Fruit fly (Drosophila melanogaster) whole organism, wandering third instar larva: ENCODE data around the gene rgn.

Source experiments
- Abd-B ChIP-seq: fragments of >200 bp; optimal IDR thresholded peaks from 2 replicates; lab custom pipeline; 2017; ENCODE audit warnings: missing biosample characterization, missing genetic modification characterization
- CG32264 ChIP-seq: fragments of 200-800 bp; sonication (Bioruptor generic); optimal IDR thresholded peaks from 2 replicates; lab custom pipeline; 2016; ENCODE audit warnings: missing biosample characterization, missing genetic modification characterization
- CG9705 ChIP-seq: fragments of 200-800 bp; sonication (Bioruptor generic); optimal IDR thresholded peaks from 2 replicates; lab custom pipeline; 2018; ENCODE audit warnings: missing biosample characterization, mild to moderate bottlenecking, missing genetic modification characterization
- CrebA ChIP-seq: fragments of 200-800 bp; sonication (Bioruptor generic); optimal IDR thresholded peaks from 2 replicates; lab custom pipeline; 2016; ENCODE audit warnings: missing biosample characterization, mild to moderate bottlenecking, missing genetic modification characterization, borderline replicate concordance
- Dfd ChIP-seq: fragments of >200 bp; optimal IDR thresholded peaks from 2 replicates; lab custom pipeline; 2017; ENCODE audit warnings: missing biosample characterization, missing genetic modification characterization
- Dif ChIP-seq: fragments of 200-275, 200-300 bp; sonication (Bioruptor generic); optimal IDR thresholded peaks from 2 replicates; lab custom pipeline; 2018; ENCODE audit warnings: missing biosample characterization, missing genetic modification characterization; ENCODE audit not compliant: partially characterized antibody
- GATAd ChIP-seq: sonication (Bioruptor generic); optimal IDR thresholded peaks from 2 replicates; lab custom pipeline; 2016; ENCODE audit warnings: missing biosample characterization, missing genetic modification characterization
- HLH106 ChIP-seq: fragments of 200-800 bp; optimal IDR thresholded peaks from 3 replicates; lab custom pipeline; 2019; ENCODE audit warnings: missing biosample characterization, mild to moderate bottlenecking, missing genetic modification characterization, moderate library complexity
- Hr78 ChIP-seq: fragments of >200 bp; optimal IDR thresholded peaks from 2 replicates; lab custom pipeline; 2017; ENCODE audit warnings: missing biosample characterization, missing genetic modification characterization
- Hr83 ChIP-seq: fragments of 200-300 bp; sonication (Bioruptor generic); optimal IDR thresholded peaks from 2 replicates; lab custom pipeline; 2016; ENCODE audit warnings: missing biosample characterization, mild to moderate bottlenecking, missing genetic modification characterization, moderate library complexity; ENCODE audit not compliant: poor library complexity, severe bottlenecking
- Jra ChIP-seq: sonication (Bioruptor generic); optimal IDR thresholded peaks from 2 replicates; lab custom pipeline; 2016; ENCODE audit warnings: missing biosample characterization, missing genetic modification characterization
- Mio ChIP-seq: sonication (Bioruptor generic); optimal IDR thresholded peaks from 2 replicates; lab custom pipeline; 2016; ENCODE audit warnings: missing biosample characterization, missing genetic modification characterization
- Myc ChIP-seq: fragments of >200 bp; optimal IDR thresholded peaks from 2 replicates; lab custom pipeline; 2017
- N ChIP-seq: fragments of >200 bp; optimal IDR thresholded peaks from 2 replicates; lab custom pipeline; 2018; ENCODE audit warnings: missing biosample characterization, missing external identifiers, missing genetic modification characterization
- OdsH ChIP-seq: fragments of 200-800 bp; sonication (Bioruptor generic); optimal IDR thresholded peaks from 2 replicates; lab custom pipeline; 2016; ENCODE audit warnings: missing biosample characterization, mild to moderate bottlenecking, missing genetic modification characterization
- Rel ChIP-seq, 2 experiments: fragments of 200-800 bp; sonication (Bioruptor generic) in 1 of 2; optimal IDR thresholded peaks; 2 replicates in 1 of 2; 3 replicates in 1 of 2; lab custom pipeline; 2016 to 2019; ENCODE audit warnings: mild to moderate bottlenecking in 2 of 2, missing biosample characterization in 2 of 2, missing genetic modification characterization in 2 of 2, moderate library complexity in 1 of 2
- Sp1 ChIP-seq: fragments of 200-800 bp; sonication (Bioruptor generic); optimal IDR thresholded peaks from 3 replicates; lab custom pipeline; 2019; ENCODE audit warnings: missing biosample characterization, mild to moderate bottlenecking, missing genetic modification characterization, moderate library complexity
- Vsx2 ChIP-seq: fragments of 200-300, 225-300 bp; sonication (Bioruptor generic); optimal IDR thresholded peaks from 2 replicates; lab custom pipeline; 2018; ENCODE audit warnings: missing biosample characterization, missing genetic modification characterization; ENCODE audit not compliant: partially characterized antibody
- br ChIP-seq: fragments of 200-800 bp; sonication (Bioruptor generic); optimal IDR thresholded peaks from 2 replicates; lab custom pipeline; 2016; ENCODE audit warnings: missing biosample characterization, missing genetic modification characterization
- dl ChIP-seq, 2 experiments: fragments of 175-275, 200-275 bp in 1 of 2; fragments of 200-275 bp in 1 of 2; sonication (Bioruptor generic); optimal IDR thresholded peaks; lab custom pipeline; 2018; ENCODE audit warnings: mild to moderate bottlenecking in 2 of 2, missing biosample characterization in 2 of 2, missing genetic modification characterization in 2 of 2, moderate library complexity in 2 of 2; ENCODE audit not compliant: partially characterized antibody in 2 of 2, insufficient read depth in 1 of 2
- dmrt93B ChIP-seq: fragments of 200-800 bp; sonication (Bioruptor generic); optimal IDR thresholded peaks from 2 replicates; lab custom pipeline; 2018; ENCODE audit warnings: missing biosample characterization, mild to moderate bottlenecking, missing genetic modification characterization
- dsf ChIP-seq: sonication (Bioruptor generic); optimal IDR thresholded peaks from 2 replicates; lab custom pipeline; 2016; ENCODE audit warnings: missing biosample characterization, missing genetic modification characterization, borderline replicate concordance
- ey ChIP-seq: fragments of 200-800 bp; sonication (Bioruptor generic); optimal IDR thresholded peaks from 2 replicates; lab custom pipeline; 2016; ENCODE audit warnings: missing biosample characterization, missing genetic modification characterization
- foxo ChIP-seq, 2 experiments: fragments of 200-800 bp; sonication (Bioruptor generic); optimal IDR thresholded peaks; 2 replicates in 1 of 2; 3 replicates in 1 of 2; lab custom pipeline; 2016 to 2017; ENCODE audit warnings: missing biosample characterization in 2 of 2, missing genetic modification characterization in 2 of 2
- h ChIP-seq: fragments of 200-800 bp; sonication (Bioruptor generic); optimal IDR thresholded peaks from 3 replicates; lab custom pipeline; 2016; ENCODE audit warnings: missing biosample characterization, mild to moderate bottlenecking, missing genetic modification characterization
- jim ChIP-seq: fragments of 175-275, 200-325 bp; sonication (Bioruptor generic); optimal IDR thresholded peaks from 2 replicates; lab custom pipeline; 2016; ENCODE audit warnings: missing biosample characterization, mild to moderate bottlenecking, missing genetic modification characterization
- rgr ChIP-seq: fragments of 200-800 bp; sonication (Bioruptor generic); optimal IDR thresholded peaks from 3 replicates; lab custom pipeline; 2016; ENCODE audit warnings: missing biosample characterization, mild to moderate bottlenecking, missing genetic modification characterization
- sage ChIP-seq: fragments of 200-800 bp; sonication (Bioruptor generic); optimal IDR thresholded peaks from 2 replicates; lab custom pipeline; 2016; ENCODE audit warnings: missing biosample characterization, mild to moderate bottlenecking, missing genetic modification characterization
- tai ChIP-seq: sonication (Bioruptor generic); optimal IDR thresholded peaks from 2 replicates; lab custom pipeline; 2016; ENCODE audit warnings: missing biosample characterization, missing genetic modification characterization
- usp ChIP-seq: fragments of >200 bp; optimal IDR thresholded peaks from 2 replicates; lab custom pipeline; 2017; ENCODE audit warnings: missing biosample characterization, missing genetic modification characterization

The rgn gene

DNA sequence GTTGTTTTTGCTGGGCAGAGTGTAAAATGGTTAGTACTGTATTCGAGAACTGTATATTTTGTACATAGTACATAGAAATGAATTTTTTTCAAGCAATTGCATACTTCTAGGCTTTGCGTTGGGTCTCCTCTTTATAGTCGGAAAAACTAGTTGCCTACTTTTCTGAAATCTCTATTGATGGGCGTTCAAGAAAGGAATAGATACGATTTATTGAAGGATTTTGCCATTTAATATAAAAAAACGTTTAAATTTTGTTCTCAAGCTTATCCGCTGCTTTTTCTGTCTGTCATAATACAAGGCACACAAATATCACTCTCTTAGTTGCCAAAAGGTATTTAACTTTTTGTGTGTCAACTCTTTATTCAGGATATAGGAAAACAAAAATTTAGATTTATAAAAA is 22.4 kb upstream of the rgn start, which contains the start of gene CG32440:
Gene CG32440, plus strand, starts transcription at position 301 of the 400 bp plus-strand sequence.
- TF ChIP-seq Hr78 (no peak), Abd-B (no peak), tai (GFP tag; lab: Kevin White, UChicago) (no peak), Myc (peak; percentile 29), HLH106 (tag; lab: Kevin White, UChicago) (no peak), CrebA (GFP tag; lab: Kevin White, UChicago) (no peak), GATAd (GFP tag; lab: Kevin White, UChicago) (no peak), OdsH (GFP tag; lab: Kevin White, UChicago) (no peak), dmrt93B (GFP tag; lab: Kevin White, UChicago) (no peak), N (GFP tag; lab: Kevin White, UChicago) (peak; percentile 1), sage (GFP tag; lab: Kevin White, UChicago) (no peak), Dif (GFP tag; lab: Kevin White, UChicago) (no peak), jim (GFP tag; lab: Kevin White, UChicago) (no peak), CG9705 (GFP tag; lab: Kevin White, UChicago) (no peak)
- TF ChIP-seq, all 38 proteins: peak for 2

DNA sequence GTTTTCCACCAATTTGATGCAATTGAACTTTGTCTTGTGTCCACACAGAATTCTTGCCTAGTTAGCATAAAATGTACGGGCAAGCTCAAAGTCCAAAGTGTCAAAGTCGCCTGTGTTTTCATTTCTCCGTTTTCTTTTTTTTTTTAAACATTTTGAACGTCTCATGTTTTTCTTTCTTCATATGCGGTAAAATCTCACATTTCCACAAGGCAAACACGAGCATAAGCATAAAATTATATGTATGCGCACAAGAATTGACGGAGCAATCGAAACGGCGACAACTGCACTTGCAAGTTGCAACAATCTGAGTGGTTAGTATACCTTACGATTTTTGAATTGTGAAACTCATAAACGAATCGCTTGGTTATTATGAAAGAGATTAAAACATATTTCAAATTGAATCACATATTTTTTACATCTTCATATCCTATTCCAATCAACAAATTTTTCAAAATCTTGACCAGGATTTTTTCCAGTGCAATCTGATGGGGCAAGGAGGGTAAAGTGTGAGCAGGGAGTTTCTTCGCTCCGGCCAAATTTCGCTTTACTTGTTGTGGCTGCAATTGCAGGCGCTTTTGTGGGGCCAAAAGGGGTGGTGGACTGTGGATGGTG is 18.3 kb upstream of the rgn start:
- no peak for TF ChIP-seq CG32264 (GFP tag; lab: Kevin White, UChicago)
- TF ChIP-seq dl (GFP tag; optimal IDR thresholded peaks at IDR 0.05; lab: Kevin White, UChicago; ENCODE audit: insufficient read depth in 1 of 2, partially characterized antibody in 2 of 2), result no peak
- TF ChIP-seq Jra, result no peak
- TF ChIP-seq jim (GFP tag; lab: Kevin White, UChicago), result no peak
- TF ChIP-seq Rel (GFP tag; optimal IDR thresholded peaks at IDR 0.05; lab: Kevin White, UChicago), result no peak
- no peak for TF ChIP-seq Rel (tag; optimal IDR thresholded peaks at IDR 0.05; lab: Kevin White, UChicago)
- TF ChIP-seq GATAd (GFP tag; lab: Kevin White, UChicago), result no peak
- no peak for TF ChIP-seq CG9705 (GFP tag; lab: Kevin White, UChicago)
- no peak for TF ChIP-seq Hr83
- no peak for TF ChIP-seq Sp1 (GFP tag; lab: Kevin White, UChicago)
- no peak for TF ChIP-seq Vsx2 (GFP tag; lab: Kevin White, UChicago)
- TF ChIP-seq Myc, result no peak
- TF ChIP-seq Dif (GFP tag; lab: Kevin White, UChicago), result no peak
- TF ChIP-seq sage (GFP tag; lab: Kevin White, UChicago), result no peak
- TF ChIP-seq Mio (GFP tag; lab: Kevin White, UChicago), result no peak
- no peak for TF ChIP-seq Dfd (GFP tag; lab: Kevin White, UChicago)
- TF ChIP-seq dmrt93B (GFP tag; lab: Kevin White, UChicago), result no peak
- no peak for TF ChIP-seq rgr (GFP tag; lab: Kevin White, UChicago)
- TF ChIP-seq br (GFP tag; lab: Kevin White, UChicago), result no peak
- no peak for TF ChIP-seq dsf
- TF ChIP-seq ey (GFP tag; lab: Kevin White, UChicago), result no peak

dm6 chr3L:21371230-21371629 is 11.1 kb upstream of the rgn start:
- TF ChIP-seq Hr78 (no peak), Hr83 (no peak), GATAd (GFP tag; lab: Kevin White, UChicago) (no peak), usp (GFP tag; lab: Kevin White, UChicago) (no peak), jim (GFP tag; lab: Kevin White, UChicago) (no peak), CG32264 (GFP tag; lab: Kevin White, UChicago) (no peak), h (GFP tag; lab: Kevin White, UChicago) (no peak), Myc (no peak)

DNA sequence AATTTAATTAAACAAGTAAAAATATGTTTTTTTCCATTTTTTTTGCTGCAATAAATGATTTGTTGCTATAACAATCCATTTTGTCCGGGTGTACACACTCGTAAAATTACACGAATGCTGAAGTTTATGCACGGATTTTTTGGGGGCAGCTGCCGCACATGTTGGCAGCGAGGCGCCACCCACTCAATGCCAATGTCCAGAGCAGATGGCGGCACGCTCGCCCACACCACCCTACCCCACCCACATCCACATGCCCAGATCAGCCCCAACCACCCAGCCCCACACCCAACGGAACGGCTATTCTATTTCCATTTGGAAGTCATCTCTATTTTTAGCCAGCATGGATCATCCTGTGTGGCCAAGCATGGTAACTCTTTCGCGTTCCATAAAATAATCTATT is 2.2 kb upstream of the rgn start:
- TF ChIP-seq tai (GFP tag; lab: Kevin White, UChicago) (no peak), sage (GFP tag; lab: Kevin White, UChicago) (no peak), Abd-B (no peak), dmrt93B (GFP tag; lab: Kevin White, UChicago) (no peak), foxo (GFP tag; optimal IDR thresholded peaks at IDR 0.05; lab: Kevin White, UChicago) (no peak), Rel (GFP tag; optimal IDR thresholded peaks at IDR 0.05; lab: Kevin White, UChicago) (no peak), Rel (tag; optimal IDR thresholded peaks at IDR 0.05; lab: Kevin White, UChicago) (no peak)
